Worm (Caenorhabditis elegans) whole organism, L4/young adult: Measurements from ENCODE around the gene ifas-1.

Experiments used
- W03F9.2 ChIP-seq: fragments of 150-350 bp; optimal IDR thresholded peaks from 2 replicates; lab custom pipeline; 2014; ENCODE audit warnings: missing biosample characterization, missing genetic modification characterization
- dao-5 ChIP-seq: sonication (generic microtip); optimal IDR thresholded peaks from 2 replicates; lab custom pipeline; 2016; ENCODE audit warnings: missing genotype, missing genetic modification characterization, moderate library complexity, missing compliant biosample characterization

ce11 chrII:3670956-3671355 is 17.6 kb downstream of the ifas-1 start, which contains the start of gene srx-98:
- TF ChIP-seq dao-5 (tag; lab: Kevin White, UChicago) (no peak), W03F9.2 (tag; lab: Kevin White, UChicago) (no peak)
